Worm (Caenorhabditis elegans) whole organism, L4 larva: ENCODE results near the gene F23H11.7.

ENCODE experiments used
- F10B5.3 ChIP-seq: sonication (generic microtip); optimal IDR thresholded peaks from 2 replicates; lab custom pipeline; 2016; ENCODE audit warnings: mild to moderate bottlenecking, missing genetic modification characterization, missing compliant biosample characterization
- F26F4.8 ChIP-seq: fragments of 200-800 bp; sonication (Bioruptor generic); conservative IDR thresholded peaks from 2 replicates; pipeline ENCODE4 v1.3.6; 2022; ENCODE audit warnings: missing genetic modification characterization, missing compliant biosample characterization
- F44E2.7 ChIP-seq: fragments of 200-800 bp; sonication (Bioruptor generic); IDR thresholded peaks from 2 replicates; pipeline ENCODE4 v2.1.2; 2022; ENCODE audit warnings: missing genetic modification characterization, missing compliant biosample characterization
- R02D3.7 ChIP-seq: fragments of 150-350 bp; sonication (generic microtip); optimal IDR thresholded peaks from 3 replicates; lab custom pipeline; 2014; ENCODE audit warnings: missing biosample characterization, missing genetic modification characterization
- T20F7.1 ChIP-seq: fragments of 200-800 bp; sonication (Bioruptor generic); optimal IDR thresholded peaks from 2 replicates; lab custom pipeline; 2018; ENCODE audit warnings: mild to moderate bottlenecking, missing genetic modification characterization, missing compliant biosample characterization
- T26A8.4 ChIP-seq: fragments of 200-800 bp; sonication (Bioruptor generic); IDR thresholded peaks from 2 replicates; pipeline ENCODE4 v1.3.6; 2022; ENCODE audit warnings: missing genetic modification characterization, missing compliant biosample characterization
- Y48G9A.11 ChIP-seq: fragments of 200-800 bp; sonication (Bioruptor generic); IDR thresholded peaks from 2 replicates; pipeline ENCODE4 v1.3.6; 2022; ENCODE audit warnings: missing genetic modification reagents, missing genetic modification characterization, missing compliant biosample characterization
- Y75B8A.6 ChIP-seq: fragments of 200-800 bp; sonication (Bioruptor generic); IDR thresholded peaks from 2 replicates; pipeline ENCODE4 v1.3.6; 2022; ENCODE audit warnings: missing genetic modification reagents, missing genetic modification characterization, missing compliant biosample characterization
- aha-1 ChIP-seq: fragments of 150-350 bp; peaks from one replicate; lab custom pipeline; 2014; ENCODE audit warnings: missing biosample characterization, missing genetic modification characterization
- aly-2 ChIP-seq: sonication (generic microtip); optimal IDR thresholded peaks from 2 replicates; lab custom pipeline; 2018; ENCODE audit warnings: missing biosample characterization, missing genetic modification characterization
- ceh-32 ChIP-seq: sonication (generic microtip); optimal IDR thresholded peaks from 2 replicates; lab custom pipeline; 2016; ENCODE audit warnings: mild to moderate bottlenecking, missing genetic modification characterization, missing compliant biosample characterization; ENCODE audit not compliant: poor library complexity
- ces-1 ChIP-seq: fragments of 150-350 bp; sonication (generic microtip); optimal IDR thresholded peaks from 4 replicates; lab custom pipeline; 2014; ENCODE audit warnings: missing biosample characterization, missing genetic modification reagents, missing genetic modification characterization
- ctbp-1 ChIP-seq: fragments of 200-800 bp; sonication (Bioruptor generic); IDR thresholded peaks from 2 replicates; pipeline ENCODE4 v1.3.6; 2022; ENCODE audit warnings: missing genetic modification reagents, missing genetic modification characterization, missing compliant biosample characterization
- daf-16 ChIP-seq, 3 experiments: sonication (generic microtip); optimal IDR thresholded peaks; 2 replicates each; lab custom pipeline; 2016 to 2017; ENCODE audit warnings: missing genetic modification characterization in 3 of 3, missing genetic modification reagents in 3 of 3, mild to moderate bottlenecking in 2 of 3, missing compliant biosample characterization in 2 of 3, missing biosample characterization in 1 of 3, moderate library complexity in 1 of 3
- daf-19 ChIP-seq: fragments of 200-800 bp; sonication (Bioruptor generic); conservative IDR thresholded peaks from 2 replicates; pipeline ENCODE4 v1.3.6; 2022; ENCODE audit warnings: missing genetic modification characterization, missing compliant biosample characterization
- daf-8 ChIP-seq: fragments of 200-800 bp; sonication (Bioruptor generic); IDR thresholded peaks from 2 replicates; pipeline ENCODE4 v1.3.6; 2022; ENCODE audit warnings: missing genetic modification characterization, missing compliant biosample characterization
- dmd-6 ChIP-seq: fragments of 200-800 bp; sonication (Bioruptor generic); IDR thresholded peaks from 2 replicates; pipeline ENCODE4 v1.3.6; 2022; ENCODE audit warnings: missing genetic modification reagents, missing genetic modification characterization, missing compliant biosample characterization
- dpl-1 ChIP-seq: fragments of 150-350 bp; optimal IDR thresholded peaks from 2 replicates; lab custom pipeline; 2014; ENCODE audit warnings: missing biosample characterization, missing genetic modification reagents, missing genetic modification characterization
- dve-1 ChIP-seq: sonication (generic microtip); optimal IDR thresholded peaks from 2 replicates; lab custom pipeline; 2017; ENCODE audit warnings: antibody characterized with exemption, mild to moderate bottlenecking, missing genetic modification characterization, missing compliant biosample characterization; ENCODE audit not compliant: insufficient read depth
- fkh-10 ChIP-seq: fragments of 150-350 bp; optimal IDR thresholded peaks from 2 replicates; lab custom pipeline; 2014; ENCODE audit warnings: missing biosample characterization, missing genetic modification reagents, missing genetic modification characterization
- fos-1 ChIP-seq: fragments of 150-350 bp; optimal IDR thresholded peaks from 2 replicates; lab custom pipeline; 2014; ENCODE audit warnings: missing biosample characterization, missing genetic modification characterization
- hif-1 ChIP-seq, 2 experiments: sonication (generic microtip); optimal IDR thresholded peaks; 2 replicates each; lab custom pipeline; 2016 to 2017; ENCODE audit warnings: missing compliant biosample characterization in 2 of 2, missing genetic modification characterization in 2 of 2, missing genetic modification reagents in 2 of 2, missing genotype in 2 of 2, mild to moderate bottlenecking in 1 of 2
- hlh-11 ChIP-seq: fragments of 200-800 bp; sonication (Bioruptor generic); optimal IDR thresholded peaks from 2 replicates; lab custom pipeline; 2018; ENCODE audit warnings: mild to moderate bottlenecking, missing genetic modification characterization, missing compliant biosample characterization
- hlh-30 ChIP-seq: sonication (generic microtip); optimal IDR thresholded peaks from 2 replicates; lab custom pipeline; 2017; ENCODE audit warnings: antibody characterized with exemption, mild to moderate bottlenecking, missing genetic modification characterization, missing compliant biosample characterization; ENCODE audit not compliant: insufficient read depth
- hmg-1.1 ChIP-seq: fragments of 200-800 bp; sonication (Bioruptor generic); IDR thresholded peaks from 2 replicates; pipeline ENCODE4 v1.3.6; 2022; ENCODE audit warnings: missing genetic modification reagents, missing genetic modification characterization, missing compliant biosample characterization
- jun-1 ChIP-seq: fragments of 150-350 bp; optimal IDR thresholded peaks from 2 replicates; lab custom pipeline; 2014; ENCODE audit warnings: missing biosample characterization, missing genetic modification reagents, missing genetic modification characterization
- lin-1 ChIP-seq: fragments of 200-800 bp; sonication (Bioruptor generic); IDR thresholded peaks from 2 replicates; pipeline ENCODE4 v1.3.6; 2022; ENCODE audit warnings: missing genetic modification reagents, missing genetic modification characterization, missing compliant biosample characterization
- lin-13 ChIP-seq: fragments of 150-350 bp; optimal IDR thresholded peaks from 2 replicates; lab custom pipeline; 2014; ENCODE audit warnings: missing biosample characterization, missing genetic modification reagents, missing genetic modification characterization
- lin-38 ChIP-seq: fragments of 200-800 bp; sonication (Bioruptor generic); IDR thresholded peaks from 2 replicates; pipeline ENCODE4 v1.3.6; 2022; ENCODE audit warnings: missing genetic modification reagents, missing genetic modification characterization, missing compliant biosample characterization
- lin-39 ChIP-seq: fragments of 150-350 bp; optimal IDR thresholded peaks from 2 replicates; lab custom pipeline; 2014; ENCODE audit warnings: missing biosample characterization, missing genetic modification reagents, missing genetic modification characterization
- lir-3 ChIP-seq: sonication (generic microtip); optimal IDR thresholded peaks from 2 replicates; lab custom pipeline; 2016; ENCODE audit warnings: mild to moderate bottlenecking, missing genetic modification characterization, missing compliant biosample characterization
- lsy-2 ChIP-seq, 2 experiments: fragments of 150-350 bp in 1 of 2; sonication (generic microtip) in 1 of 2; optimal IDR thresholded peaks; 2 replicates each; lab custom pipeline; 2014 to 2017; ENCODE audit warnings: missing biosample characterization in 2 of 2, missing genetic modification characterization in 2 of 2
- mdl-1 ChIP-seq, 2 experiments: fragments of 150-350 bp in 1 of 2; sonication (generic microtip) in 1 of 2; optimal IDR thresholded peaks; 2 replicates each; lab custom pipeline; 2014 to 2017; ENCODE audit warnings: missing biosample characterization in 2 of 2, missing genetic modification characterization in 2 of 2
- mep-1 ChIP-seq: fragments of 150-350 bp; sonication (generic microtip); optimal IDR thresholded peaks from 3 replicates; lab custom pipeline; 2014; ENCODE audit warnings: missing biosample characterization, missing genetic modification characterization
- nhr-10 ChIP-seq: fragments of 150-350 bp; optimal IDR thresholded peaks from 2 replicates; lab custom pipeline; 2014; ENCODE audit warnings: missing biosample characterization, missing genetic modification characterization
- nhr-11 ChIP-seq: fragments of 150-350 bp; optimal IDR thresholded peaks from 2 replicates; lab custom pipeline; 2014; ENCODE audit warnings: missing biosample characterization, missing genetic modification characterization
- nhr-237 ChIP-seq: sonication (generic microtip); optimal IDR thresholded peaks from 2 replicates; lab custom pipeline; 2017; ENCODE audit warnings: missing biosample characterization, missing genetic modification characterization
- nhr-28 ChIP-seq: fragments of 150-350 bp; optimal IDR thresholded peaks from 2 replicates; lab custom pipeline; 2014; ENCODE audit warnings: missing biosample characterization, missing genetic modification characterization
- nhr-48 ChIP-seq: sonication (generic microtip); optimal IDR thresholded peaks from 2 replicates; lab custom pipeline; 2016; ENCODE audit warnings: mild to moderate bottlenecking, missing genetic modification characterization, missing compliant biosample characterization
- nhr-77 ChIP-seq: fragments of 150-350 bp; optimal IDR thresholded peaks from 2 replicates; lab custom pipeline; 2014; ENCODE audit warnings: missing biosample characterization, missing genetic modification characterization
- php-3 ChIP-seq: fragments of 200-800 bp; sonication (Bioruptor generic); IDR thresholded peaks from 2 replicates; pipeline ENCODE4 v1.3.6; 2022; ENCODE audit warnings: missing genetic modification reagents, missing genetic modification characterization, missing compliant biosample characterization
- pqm-1 ChIP-seq: sonication (generic microtip); optimal IDR thresholded peaks from 2 replicates; lab custom pipeline; 2017; ENCODE audit warnings: missing biosample characterization, missing genetic modification characterization
- sdz-12 ChIP-seq: fragments of 200-800 bp; sonication (Bioruptor generic); optimal IDR thresholded peaks from 2 replicates; lab custom pipeline; 2018; ENCODE audit warnings: mild to moderate bottlenecking, missing genetic modification characterization, missing compliant biosample characterization
- tag-97 ChIP-seq: fragments of 200-800 bp; sonication (Bioruptor generic); IDR thresholded peaks from 2 replicates; pipeline ENCODE4 v1.3.6; 2022; ENCODE audit warnings: missing genetic modification characterization, missing compliant biosample characterization
- tra-1 ChIP-seq: fragments of 200-800 bp; sonication (Bioruptor generic); IDR thresholded peaks from 2 replicates; pipeline ENCODE4 v1.3.6; 2022; ENCODE audit warnings: missing genetic modification reagents, missing genetic modification characterization, missing compliant biosample characterization
- unc-130 ChIP-seq: sonication (generic microtip); optimal IDR thresholded peaks from 2 replicates; lab custom pipeline; 2016; ENCODE audit warnings: missing genetic modification reagents, missing genetic modification characterization, missing compliant biosample characterization
- unc-62 ChIP-seq, 3 experiments: fragments of 150-350 bp in 1 of 3; sonication (generic microtip); optimal IDR thresholded peaks in 2 of 3; peaks in 1 of 3; 1 replicate in 1 of 3; 2 replicates in 2 of 3; lab custom pipeline; 2014 to 2017; ENCODE audit warnings: missing biosample characterization in 3 of 3, missing genetic modification characterization in 3 of 3, missing genetic modification reagents in 3 of 3, missing genotype in 1 of 3
- zfp-3 ChIP-seq: fragments of 200-800 bp; sonication (Bioruptor generic); conservative IDR thresholded peaks from 2 replicates; pipeline ENCODE4 v1.3.6; 2022; ENCODE audit warnings: missing genetic modification reagents, missing genetic modification characterization, missing compliant biosample characterization
- zip-11 ChIP-seq: fragments of 200-800 bp; sonication (Bioruptor generic); IDR thresholded peaks from 2 replicates; pipeline ENCODE4 v1.3.6; 2022; ENCODE audit warnings: missing genetic modification characterization, missing compliant biosample characterization
- ztf-11 ChIP-seq: fragments of 150-350 bp; optimal IDR thresholded peaks from 2 replicates; lab custom pipeline; 2014; ENCODE audit warnings: missing biosample characterization, missing genetic modification characterization

The F23H11.7 gene

ce11 chrIII:891014-891413, 28.2 kb downstream of the F23H11.7 start, which contains the start of gene T24C4.10:
Gene T24C4.10 (minus strand): TSS chrIII:891243.
- TF ChIP-seq dve-1 (tag; lab: Kevin White, UChicago) = peak; percentile 36
- TF ChIP-seq nhr-10 (tag; lab: Kevin White, UChicago) = no peak
- TF ChIP-seq hmg-1.1 = no peak
- TF ChIP-seq Y75B8A.6 (GFP tag; lab: Robert Waterston, UW) = no peak
- TF ChIP-seq aha-1 (tag; lab: Kevin White, UChicago) = no peak
- no peak for TF ChIP-seq daf-8
- TF ChIP-seq dpl-1 = no peak
- TF ChIP-seq hif-1 (tag; optimal IDR thresholded peaks at IDR 0.05; lab: Kevin White, UChicago) = no peak
- no peak for TF ChIP-seq R02D3.7 (tag; lab: Kevin White, UChicago)
- TF ChIP-seq mdl-1 (tag; optimal IDR thresholded peaks at IDR 0.05; lab: Kevin White, UChicago) = no peak
- no peak for TF ChIP-seq unc-130
- TF ChIP-seq php-3 (GFP tag; lab: Robert Waterston, UW) = peak; percentile 61; the same call in 1 of the 2 replicates
- TF ChIP-seq nhr-237 (tag; lab: Kevin White, UChicago) = no peak
- TF ChIP-seq daf-19 = no peak
- no peak for TF ChIP-seq tag-97 (GFP tag; lab: Robert Waterston, UW)
- no peak for TF ChIP-seq nhr-48 (tag; lab: Kevin White, UChicago)
- no peak for TF ChIP-seq lin-39 (tag; lab: Kevin White, UChicago)
- TF ChIP-seq lir-3 = no peak
- TF ChIP-seq lin-13 (GFP tag; lab: Kevin White, UChicago) = no peak
- no peak for TF ChIP-seq daf-16 (GFP tag; optimal IDR thresholded peaks at IDR 0.05; lab: Kevin White, UChicago)
- TF ChIP-seq daf-16 (tag; optimal IDR thresholded peaks at IDR 0.05; lab: Kevin White, UChicago) = peak; percentile 45
- no peak for TF ChIP-seq fkh-10 (GFP tag; lab: Kevin White, UChicago)
- no peak for TF ChIP-seq tra-1
- TF ChIP-seq nhr-28 (tag; lab: Kevin White, UChicago) = peak; percentile 45
- no peak for TF ChIP-seq aly-2 (tag; lab: Kevin White, UChicago)
- TF ChIP-seq ces-1 (GFP tag; lab: Kevin White, UChicago) = no peak
- TF ChIP-seq nhr-77 (tag; lab: Kevin White, UChicago) = peak; percentile 36
- no peak for TF ChIP-seq F26F4.8
- TF ChIP-seq pqm-1 (tag; lab: Kevin White, UChicago) = peak; percentile 87
- TF ChIP-seq hlh-11 (tag; lab: Kevin White, UChicago) = peak; percentile 35
- no peak for TF ChIP-seq hlh-30 (tag; lab: Kevin White, UChicago)
- TF ChIP-seq F44E2.7 = no peak
- TF ChIP-seq zfp-3 (GFP tag; lab: Robert Waterston, UW) = no peak
- TF ChIP-seq jun-1 (tag; lab: Kevin White, UChicago) = no peak
- no peak for TF ChIP-seq sdz-12
- TF ChIP-seq dmd-6 = peak; percentile 45; the same call in 1 of the 2 replicates
- no peak for TF ChIP-seq T26A8.4 (GFP tag; lab: Robert Waterston, UW)
- TF ChIP-seq fos-1 (tag; lab: Kevin White, UChicago) = no peak
- no peak for TF ChIP-seq F10B5.3 (tag; lab: Kevin White, UChicago)
- TF ChIP-seq ceh-32 (tag; lab: Kevin White, UChicago) = no peak

ce11 chrIII:888983-889549, 30.2 kb downstream of the F23H11.7 start:
- TF ChIP-seq dpl-1 (no peak), ztf-11 (tag; lab: Kevin White, UChicago) (no peak), lsy-2 (tag; optimal IDR thresholded peaks at IDR 0.05; lab: Kevin White, UChicago) (peak in 1 of 2 experiments; percentile 52), nhr-11 (no peak), ctbp-1 (GFP tag; lab: Robert Waterston, UW) (no peak), lin-1 (GFP tag; lab: Robert Waterston, UW) (no peak), mep-1 (tag; lab: Kevin White, UChicago) (no peak), daf-16 (GFP tag; optimal IDR thresholded peaks at IDR 0.05; lab: Kevin White, UChicago) (no peak), daf-16 (tag; optimal IDR thresholded peaks at IDR 0.05; lab: Kevin White, UChicago) (peak; percentile 26), hlh-30 (tag; lab: Kevin White, UChicago) (peak; percentile 50), T20F7.1 (GFP tag; lab: Kevin White, UChicago) (peak; percentile 23), Y48G9A.11 (GFP tag; lab: Robert Waterston, UW) (no peak), zip-11 (GFP tag; lab: Robert Waterston, UW) (no peak), unc-62 (GFP tag; optimal IDR thresholded peaks at IDR 0.05 in 1 of 2; lab: Kevin White, UChicago) (no peak), unc-62 (tag; optimal IDR thresholded peaks at IDR 0.05; lab: Kevin White, UChicago) (no peak), mdl-1 (tag; optimal IDR thresholded peaks at IDR 0.05; lab: Kevin White, UChicago) (no peak), lin-38 (GFP tag; lab: Robert Waterston, UW) (peak; percentile 44), nhr-77 (tag; lab: Kevin White, UChicago) (no peak)
